Worm (Caenorhabditis elegans) whole organism, dauer: ENCODE measurements around the gene C55A1.11.
"Not testable (repeated sequence)": the region's sequence is repeated elsewhere in the genome, so short reads cannot be mapped to it uniquely, and the experiment has no call there.

Source experiments
- unc-62 ChIP-seq: sonication (generic microtip); optimal IDR thresholded peaks from 2 replicates; lab custom pipeline; 2017; ENCODE audit warnings: missing biosample characterization, missing genetic modification reagents, missing genetic modification characterization

The C55A1.11 gene

DNA sequence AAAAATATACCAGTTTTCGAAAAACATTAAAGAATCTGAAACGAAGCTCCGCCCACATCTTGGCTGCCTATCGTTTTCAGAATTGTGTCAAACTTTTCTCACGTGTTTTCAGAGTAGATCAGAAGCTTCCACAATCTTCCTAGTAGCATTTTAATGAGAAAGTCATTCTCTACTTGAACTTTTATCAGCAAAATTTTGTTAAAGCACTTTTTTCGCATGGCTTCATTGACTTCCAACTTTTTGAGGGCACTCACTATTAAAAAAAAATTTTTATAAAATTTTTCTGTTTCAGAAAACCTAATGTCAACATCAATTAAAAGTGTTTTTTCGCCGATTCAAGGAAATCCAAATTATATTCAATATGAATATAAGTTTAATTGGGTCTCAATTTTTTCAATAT lies 24.5 kb downstream of the C55A1.11 start, which contains the start of gene sru-42:
Gene sru-42 (plus strand): TSS at position 301 of the 400 bp plus-strand sequence.
- no peak for TF ChIP-seq unc-62 (GFP tag; lab: Kevin White, UChicago)

DNA sequence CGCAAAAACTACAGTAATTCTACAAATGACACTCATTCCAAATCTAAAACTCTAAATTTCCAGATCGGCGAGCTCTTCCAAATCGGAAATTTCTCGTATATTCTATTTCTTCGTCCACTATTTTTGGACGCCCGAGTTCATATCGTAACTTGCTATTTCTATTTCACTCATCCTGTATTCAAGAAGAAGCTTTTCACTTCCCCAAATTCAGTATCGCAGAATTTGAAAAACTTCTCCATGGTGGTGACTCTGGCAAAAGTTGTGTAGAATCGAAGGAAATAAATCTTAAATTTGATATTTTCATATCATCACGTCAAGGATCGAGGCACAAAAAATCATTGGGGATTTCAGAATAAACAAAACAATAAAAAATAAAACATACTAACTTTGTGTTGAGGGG lies 26.5 kb downstream of the C55A1.11 start:
- TF ChIP-seq unc-62 (GFP tag; lab: Kevin White, UChicago): no peak

DNA sequence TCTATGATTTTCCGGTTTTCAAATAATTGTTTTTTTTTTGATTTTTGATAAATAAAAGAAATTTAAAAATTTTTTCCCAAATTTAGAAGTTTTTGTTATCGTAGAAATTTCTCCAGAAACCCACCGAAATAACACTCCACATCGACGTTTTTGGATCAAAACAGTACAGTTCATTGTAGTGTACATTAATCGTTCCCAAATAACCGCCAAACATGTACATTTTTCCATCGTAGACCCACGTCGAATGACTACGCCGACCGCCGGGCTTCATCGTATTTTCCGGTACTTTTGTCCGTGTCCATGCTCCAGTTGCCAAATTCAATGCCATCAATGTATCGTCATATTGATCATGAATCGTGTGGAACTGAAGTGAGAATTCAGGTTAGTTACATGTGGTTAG lies 28.5 kb downstream of the C55A1.11 start, which contains the start of gene F53E4.2:
Gene F53E4.2 (plus strand): TSS at position 301 of the 400 bp plus-strand sequence.
- no peak for TF ChIP-seq unc-62 (GFP tag; lab: Kevin White, UChicago)

DNA sequence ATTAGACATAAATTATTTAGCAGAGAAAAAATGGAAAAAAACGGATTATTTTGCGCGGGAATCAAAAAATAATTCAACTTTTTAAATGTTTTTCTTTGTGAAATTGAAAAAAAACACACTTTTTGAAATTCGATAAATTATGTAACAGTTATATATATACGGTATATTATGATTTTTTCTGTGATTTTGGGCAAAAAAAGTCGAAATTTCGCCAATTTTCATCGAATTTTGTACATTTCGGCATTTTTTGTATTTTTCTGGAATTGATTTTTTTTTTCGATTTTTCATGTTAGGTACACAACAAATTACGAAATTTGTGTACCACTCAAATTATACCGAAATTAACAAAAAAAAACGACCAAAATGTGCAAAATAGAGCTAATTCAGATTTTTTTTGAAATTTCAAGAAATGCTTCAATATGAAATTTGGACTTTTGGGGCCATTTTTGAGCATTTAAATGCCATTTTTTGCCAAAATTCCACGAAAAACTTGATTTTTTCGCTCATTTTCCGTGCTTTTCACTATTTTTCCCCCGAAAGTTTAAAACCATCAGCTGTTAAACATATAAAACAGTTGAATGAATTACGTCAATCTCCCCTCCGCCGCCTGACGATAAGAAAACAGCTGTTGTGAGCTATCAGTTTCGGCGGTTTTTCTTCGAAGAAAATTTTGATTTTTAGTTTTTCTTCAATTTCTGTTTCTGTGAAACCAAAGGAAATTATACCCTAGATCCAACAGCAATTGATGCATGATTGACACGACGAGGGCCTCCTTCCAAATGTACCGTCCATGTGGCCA lies 32.8 kb downstream of the C55A1.11 start:
- TF ChIP-seq unc-62 (GFP tag; lab: Kevin White, UChicago): no peak

DNA sequence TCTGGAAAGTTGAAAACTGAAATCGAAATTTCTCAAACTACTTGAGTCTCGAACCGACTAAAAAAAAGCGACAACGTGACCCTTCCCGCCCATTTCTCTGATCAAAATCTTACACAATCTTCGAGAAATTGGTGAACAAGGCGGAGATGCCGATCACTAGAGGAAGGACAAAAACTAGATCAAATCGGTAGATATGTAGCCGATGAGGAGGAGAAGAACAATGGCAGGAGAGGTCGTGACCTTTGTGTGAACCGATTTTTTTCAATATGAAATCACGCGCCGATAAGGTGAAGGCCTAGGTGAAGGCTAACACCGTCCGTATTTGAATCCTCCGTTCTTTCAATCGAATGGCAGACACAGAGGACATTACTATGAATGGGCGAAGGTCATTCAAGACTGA lies 35.3 kb downstream of the C55A1.11 start:
- no peak for TF ChIP-seq unc-62 (GFP tag; lab: Kevin White, UChicago)

DNA sequence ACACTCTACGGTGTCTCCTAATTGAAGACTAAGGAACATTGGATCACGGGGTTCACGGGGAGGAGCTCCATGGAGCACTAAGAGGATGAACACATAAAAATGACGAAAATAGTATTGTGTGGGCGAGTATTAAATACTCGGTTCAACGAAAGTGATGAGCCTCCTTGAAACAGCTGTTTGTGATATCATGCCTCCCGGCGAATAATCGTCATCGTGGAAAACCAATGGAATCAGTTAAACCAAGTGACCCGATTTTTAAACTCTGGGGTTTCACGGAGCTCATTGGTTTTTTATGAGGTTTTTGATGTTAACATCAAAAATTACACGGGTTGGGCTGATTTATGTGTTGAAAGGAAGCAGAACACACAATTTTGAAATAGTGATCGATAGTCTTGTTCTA lies 35.9 kb downstream of the C55A1.11 start:
- TF ChIP-seq unc-62 (GFP tag; lab: Kevin White, UChicago): no peak

- TF ChIP-seq unc-62 (GFP tag; lab: Kevin White, UChicago): no peak
Observed at ce11 chrV:15664053-15664661, 38.5 kb downstream of the C55A1.11 start.

ce11 chrV:15666718-15667117 lies 41.1 kb downstream of the C55A1.11 start:
- TF ChIP-seq unc-62 (GFP tag; lab: Kevin White, UChicago): no peak

DNA sequence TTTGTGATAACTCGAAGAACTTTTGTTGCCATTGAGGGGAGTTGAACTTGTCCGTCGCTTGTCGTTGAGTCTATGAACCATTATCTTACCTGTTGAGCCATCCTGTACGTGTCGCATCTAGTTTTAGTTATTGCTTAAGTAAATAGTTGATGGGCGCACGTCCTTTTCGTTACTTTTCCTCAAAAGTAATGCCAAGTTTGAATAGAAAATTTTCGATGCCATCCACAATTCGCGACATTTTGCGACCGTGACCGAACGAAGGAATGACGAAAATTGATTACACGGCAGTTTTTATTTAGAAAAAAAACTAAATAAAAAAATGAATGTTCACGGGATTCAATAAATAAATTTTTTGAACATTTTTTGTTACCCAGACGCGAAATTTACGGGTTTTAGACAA lies 42.5 kb downstream of the C55A1.11 start, which contains the start of gene F53E4.1:
Gene F53E4.1 (minus strand): TSS at position 101 of the 400 bp plus-strand sequence.
- not testable (repeated sequence) for TF ChIP-seq unc-62 (GFP tag; lab: Kevin White, UChicago)

- TF ChIP-seq unc-62 (GFP tag; lab: Kevin White, UChicago): no peak
Observed at ce11 chrV:15668870-15669269, 43.2 kb downstream of the C55A1.11 start, which contains the start of gene K06B4.4. TSS of gene K06B4.4 (plus strand) at chrV:15669170.

DNA sequence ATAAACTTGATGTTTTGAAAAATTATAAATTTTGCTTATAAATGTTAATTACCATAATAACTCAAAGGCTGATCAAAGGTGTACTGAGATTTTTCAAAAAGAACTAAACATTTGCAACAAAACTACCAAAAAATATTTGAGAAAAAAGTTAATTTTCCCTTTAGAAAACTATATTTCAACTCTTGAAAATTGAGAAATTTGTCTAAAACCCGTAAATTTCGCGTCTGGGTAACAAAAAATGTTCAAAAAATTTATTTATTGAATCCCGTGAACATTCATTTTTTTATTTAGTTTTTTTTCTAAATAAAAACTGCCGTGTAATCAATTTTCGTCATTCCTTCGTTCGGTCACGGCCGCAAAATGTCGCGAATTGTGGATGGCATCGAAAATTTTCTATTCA lies 44.5 kb downstream of the C55A1.11 start, which contains the start of gene K06B4.15:
Gene K06B4.15 (plus strand): TSS at position 301 of the 400 bp plus-strand sequence.
- TF ChIP-seq unc-62 (GFP tag; lab: Kevin White, UChicago): not testable (repeated sequence)

- TF ChIP-seq unc-62 (GFP tag; lab: Kevin White, UChicago): no peak
Observed at ce11 chrV:15673707-15674106, 48.0 kb downstream of the C55A1.11 start, which contains the start of gene nhr-51. TSS of gene nhr-51 (plus strand) at chrV:15674007.

- no peak for TF ChIP-seq unc-62 (GFP tag; lab: Kevin White, UChicago)
Observed at ce11 chrV:15674899-15675298, 49.2 kb downstream of the C55A1.11 start.
